Worm (Caenorhabditis elegans): ENCODE measurements around the gene Y41D4B.4.
"Not testable (repeated sequence)": the region's sequence is repeated elsewhere in the genome, so short reads cannot be mapped to it uniquely, and the experiment has no call there.

Gene Y41D4B.4

ce11 chrIV:1628281-1628680, 31.6 kb upstream of the Y41D4B.4 start:
- TF ChIP-seq B0310.2 (tag; optimal IDR thresholded peaks at IDR 0.05), result no peak
- peak; percentile 61 for TF ChIP-seq ceh-36 (tag; optimal IDR thresholded peaks at IDR 0.05)
- TF ChIP-seq aly-1 (tag; optimal IDR thresholded peaks at IDR 0.05), result no peak

- no peak for TF ChIP-seq tra-4 (tag; optimal IDR thresholded peaks at IDR 0.05)
Observed at ce11 chrIV:1628730-1629129, 31.2 kb upstream of the Y41D4B.4 start.

DNA sequence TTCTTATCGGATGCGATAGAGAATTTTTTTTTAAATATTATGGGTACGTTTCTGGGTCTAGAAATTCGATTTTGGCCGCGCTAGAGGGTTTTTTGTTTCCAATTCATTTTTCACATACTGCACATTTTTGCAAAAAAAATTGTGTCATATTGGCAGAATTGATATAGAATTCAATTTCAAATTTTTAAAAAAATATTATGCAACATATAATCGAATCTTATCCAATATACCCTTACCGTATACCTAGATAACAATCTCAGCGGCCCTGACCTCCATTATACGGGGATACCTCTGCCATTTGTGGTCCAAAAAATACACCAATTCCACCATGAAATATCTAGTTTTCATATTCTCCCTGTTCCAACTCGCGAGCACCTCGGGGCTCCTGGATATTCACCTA, 28.3 kb upstream of the Y41D4B.4 start, which contains the start of gene cpg-24:
cpg-24 (plus strand) TSS at position 301 of the 400 bp plus-strand sequence.
- TF ChIP-seq hmg-4 (GFP tag; optimal IDR thresholded peaks at IDR 0.05) (no peak), hmbx-1 (tag; optimal IDR thresholded peaks at IDR 0.05) (no peak), scrt-1 (GFP tag; IDR thresholded peaks at IDR 0.05) (no peak), flt-1 (GFP tag; IDR thresholded peaks at IDR 0.05) (no peak), ceh-36 (tag; optimal IDR thresholded peaks at IDR 0.05) (no peak), hnd-1 (tag; optimal IDR thresholded peaks at IDR 0.05) (no peak), ama-1 (optimal IDR thresholded peaks at IDR 0.05) (no peak), tbx-37 (GFP tag; conservative IDR thresholded peaks at IDR 0.05) (no peak), ceh-13 (GFP tag; optimal IDR thresholded peaks at IDR 0.05) (no peak), tra-4 (tag; optimal IDR thresholded peaks at IDR 0.05) (no peak), ets-7 (tag; optimal IDR thresholded peaks at IDR 0.05) (no peak), tbx-11 (GFP tag; IDR thresholded peaks at IDR 0.05) (no peak), B0310.2 (tag; optimal IDR thresholded peaks at IDR 0.05) (no peak), aly-1 (tag; optimal IDR thresholded peaks at IDR 0.05) (no peak), pes-1 (GFP tag; IDR thresholded peaks at IDR 0.05) (no peak), sea-1 (GFP tag; conservative IDR thresholded peaks at IDR 0.05) (no peak), F13C5.2 (tag; optimal IDR thresholded peaks at IDR 0.05) (no peak)

DNA sequence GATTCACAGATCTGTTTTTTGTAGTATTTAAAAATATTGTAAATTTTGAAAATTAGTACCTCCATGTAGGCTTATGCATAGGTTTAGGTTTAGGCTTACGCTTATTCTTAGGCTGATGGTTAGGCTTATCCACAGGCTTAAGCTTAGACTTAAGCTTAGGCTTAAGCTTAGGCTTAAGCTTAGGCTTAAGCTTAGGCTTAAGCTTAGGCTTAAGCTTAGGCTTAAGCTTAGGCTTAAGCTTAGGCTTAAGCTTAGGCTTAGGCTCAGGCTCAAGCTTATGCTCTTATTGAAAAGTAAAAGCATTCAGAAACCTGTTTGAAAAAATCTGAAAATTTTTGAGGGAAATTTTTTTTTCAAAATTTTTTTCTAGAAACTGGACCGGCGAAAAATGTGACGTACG, 27.3 kb upstream of the Y41D4B.4 start:
- TF ChIP-seq tra-4 (tag; optimal IDR thresholded peaks at IDR 0.05) (no peak), ceh-36 (tag; optimal IDR thresholded peaks at IDR 0.05) (peak; percentile 78), hnd-1 (tag; optimal IDR thresholded peaks at IDR 0.05) (no peak), pes-1 (GFP tag; IDR thresholded peaks at IDR 0.05) (no peak)

DNA sequence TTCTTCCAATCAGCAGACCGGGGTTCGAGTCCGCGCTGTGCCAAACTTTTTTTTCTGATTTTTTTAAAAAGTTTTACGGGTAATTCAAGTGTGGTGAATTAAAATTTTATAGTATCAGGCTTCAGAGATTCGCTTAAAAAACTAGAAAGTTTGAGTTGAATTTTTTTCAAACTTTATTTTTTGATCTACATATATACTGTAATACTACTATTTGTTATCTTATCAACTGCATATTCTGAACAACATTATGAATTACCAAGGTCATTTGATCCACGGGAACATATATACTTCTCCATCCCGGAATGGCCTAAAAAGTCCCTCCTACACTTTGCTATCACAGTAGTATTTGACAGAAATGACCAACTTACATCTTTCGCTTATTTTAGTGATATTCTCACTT, 26.5 kb upstream of the Y41D4B.4 start, which contains the start of gene Y41D4B.6:
Y41D4B.6 (plus strand) TSS at position 301 of the 400 bp plus-strand sequence.
- no peak for TF ChIP-seq pes-1 (GFP tag; IDR thresholded peaks at IDR 0.05)
- TF ChIP-seq ets-7 (tag; optimal IDR thresholded peaks at IDR 0.05), result no peak
- TF ChIP-seq hmg-4 (GFP tag; optimal IDR thresholded peaks at IDR 0.05), result no peak
- TF ChIP-seq ama-1 (optimal IDR thresholded peaks at IDR 0.05), result no peak
- TF ChIP-seq tra-4 (tag; optimal IDR thresholded peaks at IDR 0.05), result no peak
- TF ChIP-seq tbx-11 (GFP tag; IDR thresholded peaks at IDR 0.05), result no peak
- no peak for TF ChIP-seq B0310.2 (tag; optimal IDR thresholded peaks at IDR 0.05)
- no peak for TF ChIP-seq hnd-1 (tag; optimal IDR thresholded peaks at IDR 0.05)
- no peak for TF ChIP-seq scrt-1 (GFP tag; IDR thresholded peaks at IDR 0.05)
- TF ChIP-seq flt-1 (GFP tag; IDR thresholded peaks at IDR 0.05), result no peak
- TF ChIP-seq sea-1 (GFP tag; conservative IDR thresholded peaks at IDR 0.05), result no peak
- no peak for TF ChIP-seq ceh-36 (tag; optimal IDR thresholded peaks at IDR 0.05)
- no peak for TF ChIP-seq tbx-37 (GFP tag; conservative IDR thresholded peaks at IDR 0.05)
- no peak for TF ChIP-seq aly-1 (tag; optimal IDR thresholded peaks at IDR 0.05)
- TF ChIP-seq ceh-13 (GFP tag; optimal IDR thresholded peaks at IDR 0.05), result no peak
- no peak for TF ChIP-seq F13C5.2 (tag; optimal IDR thresholded peaks at IDR 0.05)
- TF ChIP-seq hmbx-1 (tag; optimal IDR thresholded peaks at IDR 0.05), result no peak

ce11 chrIV:1637333-1637732, 22.6 kb upstream of the Y41D4B.4 start:
- TF ChIP-seq sea-1 (GFP tag; conservative IDR thresholded peaks at IDR 0.05), result no peak
- TF ChIP-seq ceh-13 (GFP tag; optimal IDR thresholded peaks at IDR 0.05), result no peak
- no peak for TF ChIP-seq ets-7 (tag; optimal IDR thresholded peaks at IDR 0.05)
- TF ChIP-seq ceh-36 (tag; optimal IDR thresholded peaks at IDR 0.05), result no peak
- TF ChIP-seq tbx-11 (GFP tag; IDR thresholded peaks at IDR 0.05), result no peak
- TF ChIP-seq hmg-4 (GFP tag; optimal IDR thresholded peaks at IDR 0.05), result no peak
- TF ChIP-seq tra-4 (tag; optimal IDR thresholded peaks at IDR 0.05), result no peak
- TF ChIP-seq F13C5.2 (tag; optimal IDR thresholded peaks at IDR 0.05), result no peak
- TF ChIP-seq ama-1 (optimal IDR thresholded peaks at IDR 0.05), result no peak

DNA sequence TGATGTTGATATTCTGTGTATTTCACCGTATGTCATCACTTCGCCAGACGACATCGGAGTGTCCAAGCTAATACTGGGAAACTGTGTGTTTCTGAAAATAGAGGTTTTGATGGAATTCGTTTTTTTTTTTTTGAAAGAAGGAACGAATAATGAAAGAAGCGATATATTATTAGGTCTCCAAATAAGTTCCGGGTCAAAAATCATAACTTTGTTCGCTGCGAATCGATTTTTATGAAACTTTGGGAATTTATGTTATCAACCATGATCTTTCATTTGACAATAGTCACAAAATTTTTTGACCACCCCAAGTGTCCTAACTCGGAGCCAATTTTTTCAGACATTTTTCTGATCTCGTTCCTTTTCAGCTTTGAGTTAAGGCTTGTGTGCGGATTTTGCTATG, 14.7 kb upstream of the Y41D4B.4 start, which contains the start of gene nhr-274:
nhr-274 (minus strand) TSS at position 101 of the 400 bp plus-strand sequence.
- not testable (repeated sequence) for TF ChIP-seq ceh-13 (GFP tag; optimal IDR thresholded peaks at IDR 0.05); tbx-11 (GFP tag; IDR thresholded peaks at IDR 0.05); ets-7 (tag; optimal IDR thresholded peaks at IDR 0.05)

DNA sequence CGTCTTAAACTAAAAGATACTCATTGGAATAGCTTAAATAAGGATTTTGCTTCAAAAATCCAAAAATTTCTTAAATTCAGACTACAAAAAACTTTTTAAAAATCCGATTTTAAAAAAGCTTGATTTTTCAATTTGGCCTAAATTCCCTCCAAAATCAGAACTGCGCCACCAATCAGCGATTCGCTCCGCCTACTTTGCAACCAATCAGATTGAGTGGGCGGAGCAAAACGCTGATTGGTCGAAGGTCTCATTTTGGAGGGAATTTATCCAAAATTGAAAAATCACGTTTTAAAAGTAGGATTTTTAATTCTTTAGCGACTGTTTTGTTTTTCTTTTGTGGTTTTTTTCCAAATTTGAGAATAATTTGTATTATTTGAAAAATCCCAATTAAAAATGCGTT, 10.6 kb upstream of the Y41D4B.4 start:
- TF ChIP-seq scrt-1 (GFP tag; IDR thresholded peaks at IDR 0.05), result no peak
- no peak for TF ChIP-seq ceh-13 (GFP tag; optimal IDR thresholded peaks at IDR 0.05)
- no peak for TF ChIP-seq flt-1 (GFP tag; IDR thresholded peaks at IDR 0.05)
- no peak for TF ChIP-seq tbx-37 (GFP tag; conservative IDR thresholded peaks at IDR 0.05)
- TF ChIP-seq tbx-11 (GFP tag; IDR thresholded peaks at IDR 0.05), result no peak
- no peak for TF ChIP-seq hnd-1 (tag; optimal IDR thresholded peaks at IDR 0.05)
- TF ChIP-seq F13C5.2 (tag; optimal IDR thresholded peaks at IDR 0.05), result no peak
- no peak for TF ChIP-seq tra-4 (tag; optimal IDR thresholded peaks at IDR 0.05)
- TF ChIP-seq pes-1 (GFP tag; IDR thresholded peaks at IDR 0.05), result no peak
- no peak for TF ChIP-seq ets-7 (tag; optimal IDR thresholded peaks at IDR 0.05)
- TF ChIP-seq hmbx-1 (tag; optimal IDR thresholded peaks at IDR 0.05), result no peak
- TF ChIP-seq aly-1 (tag; optimal IDR thresholded peaks at IDR 0.05), result no peak
- TF ChIP-seq ceh-36 (tag; optimal IDR thresholded peaks at IDR 0.05), result no peak
- TF ChIP-seq hmg-4 (GFP tag; optimal IDR thresholded peaks at IDR 0.05), result no peak
- no peak for TF ChIP-seq B0310.2 (tag; optimal IDR thresholded peaks at IDR 0.05)
- no peak for TF ChIP-seq ama-1 (optimal IDR thresholded peaks at IDR 0.05)
- TF ChIP-seq sea-1 (GFP tag; conservative IDR thresholded peaks at IDR 0.05), result no peak
